Worm (Caenorhabditis elegans): ENCODE data around the gene F49C12.3.

ce11 chrIV:9261687-9262086 is 38.5 kb upstream of the F49C12.3 start, which contains the start of gene col-120:
- TF ChIP-seq B0310.2 (tag; optimal IDR thresholded peaks at IDR 0.05), result no peak
- TF ChIP-seq hmbx-1 (tag; optimal IDR thresholded peaks at IDR 0.05), result no peak
- no peak for TF ChIP-seq pes-1 (GFP tag; IDR thresholded peaks at IDR 0.05)
- TF ChIP-seq scrt-1 (GFP tag; IDR thresholded peaks at IDR 0.05), result no peak
- TF ChIP-seq ama-1 (optimal IDR thresholded peaks at IDR 0.05), result no peak
- TF ChIP-seq ceh-13 (GFP tag; optimal IDR thresholded peaks at IDR 0.05), result no peak
- no peak for TF ChIP-seq aly-1 (tag; optimal IDR thresholded peaks at IDR 0.05)
- TF ChIP-seq sea-1 (GFP tag; conservative IDR thresholded peaks at IDR 0.05), result no peak
